Worm (Caenorhabditis elegans): ENCODE measurements around the gene K01A6.7.
A peak's percentile ranks its signal among the peaks of the same experiment; 100 is the strongest.

K01A6.7 gene

ce11 chrIV:11692071-11692673 lies 46.2 kb downstream of the K01A6.7 start (continued):
- TF ChIP-seq gei-8 (GFP tag; optimal IDR thresholded peaks at IDR 0.05) (no peak), dpl-1 (GFP tag; optimal IDR thresholded peaks at IDR 0.05) (peak; percentile 34), mxl-2 (GFP tag; conservative IDR thresholded peaks at IDR 0.05) (no peak), nhr-48 (tag; optimal IDR thresholded peaks at IDR 0.05) (peak; percentile 57), ZK337.2 (GFP tag; IDR thresholded peaks at IDR 0.05) (no peak), sdz-12 (GFP tag; optimal IDR thresholded peaks at IDR 0.05) (no peak), php-3 (GFP tag; IDR thresholded peaks at IDR 0.05) (no peak), pqm-1 (tag; optimal IDR thresholded peaks at IDR 0.05) (peak; percentile 74), nhr-11 (tag; optimal IDR thresholded peaks at IDR 0.05) (peak; percentile 50), zag-1 (tag; optimal IDR thresholded peaks at IDR 0.05) (no peak), mdl-1 (tag; optimal IDR thresholded peaks at IDR 0.05) (peak; percentile 41 to 85), fos-1 (tag; optimal IDR thresholded peaks at IDR 0.05) (no peak), nhr-6 (tag; optimal IDR thresholded peaks at IDR 0.05) (peak; percentile 85), Y105C5A.15 (GFP tag; IDR thresholded peaks at IDR 0.05) (no peak), lim-7 (GFP tag; IDR thresholded peaks at IDR 0.05) (0 out of 2 replicates have a peak, but pooled peaks have one; percentile 44), mxl-3 (GFP tag; optimal IDR thresholded peaks at IDR 0.05) (peak; percentile 98), mdt-29 (GFP tag; IDR thresholded peaks at IDR 0.05) (no peak), unc-62 (GFP tag; optimal IDR thresholded peaks at IDR 0.05 in 1 of 2) (peak; percentile 48 to 99), unc-62 (tag; optimal IDR thresholded peaks at IDR 0.05) (no peak), lin-1 (GFP tag; IDR thresholded peaks at IDR 0.05) (no peak), ces-1 (GFP tag; optimal IDR thresholded peaks at IDR 0.05) (peak; percentile 72), hif-1 (tag; optimal IDR thresholded peaks at IDR 0.05) (peak in 1 of 2 experiments; percentile 64), lin-15B (tag; optimal IDR thresholded peaks at IDR 0.05) (no peak), lin-39 (tag; optimal IDR thresholded peaks at IDR 0.05) (no peak), F44E2.7 (GFP tag; IDR thresholded peaks at IDR 0.05) (no peak), daf-12 (tag; optimal IDR thresholded peaks at IDR 0.05) (no peak), zfp-2 (tag; optimal IDR thresholded peaks at IDR 0.05) (no peak), dmd-6 (GFP tag; IDR thresholded peaks at IDR 0.05) (peak; percentile 86), skn-1 (tag; optimal IDR thresholded peaks at IDR 0.05) (no peak), R02D3.7 (tag; optimal IDR thresholded peaks at IDR 0.05) (no peak), ama-1 (optimal IDR thresholded peaks at IDR 0.05) (no peak), madf-9 (GFP tag; conservative IDR thresholded peaks at IDR 0.05) (peak; percentile 39; the same call in 1 of the 2 replicates), nhr-42 (GFP tag; IDR thresholded peaks at IDR 0.05) (0 out of 2 replicates have a peak, but pooled peaks have one; percentile 55), nhr-10 (tag; optimal IDR thresholded peaks at IDR 0.05) (no peak), nhr-111 (GFP tag; optimal IDR thresholded peaks at IDR 0.05) (no peak), F37D6.2 (tag; optimal IDR thresholded peaks at IDR 0.05) (peak; percentile 18), aly-2 (tag; optimal IDR thresholded peaks at IDR 0.05) (no peak), dmd-8 (GFP tag; IDR thresholded peaks at IDR 0.05) (0 out of 2 replicates have a peak, but pooled peaks have one; percentile 39), dve-1 (tag; optimal IDR thresholded peaks at IDR 0.05; ENCODE audit: insufficient read depth) (peak; percentile 92), egl-43 (GFP tag; IDR thresholded peaks at IDR 0.05) (peak; percentile 67; the same call in 1 of the 2 replicates), tag-97 (GFP tag; IDR thresholded peaks at IDR 0.05) (no peak), F49E8.2 (tag; optimal IDR thresholded peaks at IDR 0.05; ENCODE audit: borderline replicate concordance) (no peak), hlh-30 (tag; optimal IDR thresholded peaks at IDR 0.05; ENCODE audit: insufficient read depth) (peak; percentile 81), daf-19 (GFP tag; conservative IDR thresholded peaks at IDR 0.05) (no peak), jun-1 (tag; optimal IDR thresholded peaks at IDR 0.05) (no peak), tra-1 (GFP tag; IDR thresholded peaks at IDR 0.05) (peak; percentile 62; the same call in 1 of the 2 replicates), Y48G9A.11 (GFP tag; IDR thresholded peaks at IDR 0.05) (no peak), ceh-28 (tag; optimal IDR thresholded peaks at IDR 0.05) (peak; percentile 16), dmd-9 (GFP tag; IDR thresholded peaks at IDR 0.05) (no peak), madf-5 (GFP tag; IDR thresholded peaks at IDR 0.05) (no peak), T26A8.4 (GFP tag; IDR thresholded peaks at IDR 0.05) (no peak)
